Worm (Caenorhabditis elegans): ENCODE measurements around the gene his-7.
"Not testable (repeated sequence)": the region's sequence is repeated elsewhere in the genome, so short reads cannot be mapped to it uniquely, and the experiment has no call there.

The his-7 gene

DNA sequence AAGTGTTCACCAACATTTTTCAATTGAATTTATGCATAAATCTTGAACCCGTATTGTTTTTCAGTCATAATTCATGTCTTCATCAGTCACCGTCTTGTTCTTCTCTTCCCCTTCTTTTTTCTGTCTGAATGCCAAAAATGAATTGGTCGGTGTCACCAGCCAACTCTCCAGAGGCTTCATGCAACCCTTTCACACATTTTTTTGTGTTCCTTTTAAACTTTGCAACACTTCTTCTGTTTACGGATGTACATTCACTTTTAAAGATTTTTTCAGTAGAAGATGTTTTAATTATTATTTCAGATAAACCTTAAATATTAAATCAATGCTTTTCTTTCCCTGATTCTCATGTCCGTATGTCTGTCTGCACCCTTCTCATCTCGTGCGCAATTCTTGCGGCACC lies 27.7 kb downstream of the his-7 start, which contains the start of gene acr-16:
TSS of gene acr-16 (plus strand) at position 301 of the 400 bp plus-strand sequence.
- TF ChIP-seq flt-1 (GFP tag; IDR thresholded peaks at IDR 0.05) (no peak), tra-4 (tag; optimal IDR thresholded peaks at IDR 0.05) (no peak), hmbx-1 (tag; optimal IDR thresholded peaks at IDR 0.05) (no peak), ets-7 (tag; optimal IDR thresholded peaks at IDR 0.05) (no peak), tbx-37 (GFP tag; conservative IDR thresholded peaks at IDR 0.05) (no peak), ceh-13 (GFP tag; optimal IDR thresholded peaks at IDR 0.05) (no peak), hmg-4 (GFP tag; optimal IDR thresholded peaks at IDR 0.05) (no peak), scrt-1 (GFP tag; IDR thresholded peaks at IDR 0.05) (no peak), ama-1 (optimal IDR thresholded peaks at IDR 0.05) (no peak), sea-1 (GFP tag; conservative IDR thresholded peaks at IDR 0.05) (no peak), B0310.2 (tag; optimal IDR thresholded peaks at IDR 0.05) (no peak), ceh-36 (tag; optimal IDR thresholded peaks at IDR 0.05) (no peak), hnd-1 (tag; optimal IDR thresholded peaks at IDR 0.05) (no peak), pes-1 (GFP tag; IDR thresholded peaks at IDR 0.05) (no peak), tbx-11 (GFP tag; IDR thresholded peaks at IDR 0.05) (no peak)

ce11 chrV:8565075-8565474 lies 31.9 kb downstream of the his-7 start, which contains the start of gene F25G6.8:
TSS of gene F25G6.8 (minus strand) at chrV:8565175.
- no peak for TF ChIP-seq ets-7 (tag; optimal IDR thresholded peaks at IDR 0.05)
- no peak for TF ChIP-seq flt-1 (GFP tag; IDR thresholded peaks at IDR 0.05)
- no peak for TF ChIP-seq ama-1 (optimal IDR thresholded peaks at IDR 0.05)
- no peak for TF ChIP-seq tra-4 (tag; optimal IDR thresholded peaks at IDR 0.05)
- no peak for TF ChIP-seq hnd-1 (tag; optimal IDR thresholded peaks at IDR 0.05)
- no peak for TF ChIP-seq tbx-11 (GFP tag; IDR thresholded peaks at IDR 0.05)
- no peak for TF ChIP-seq B0310.2 (tag; optimal IDR thresholded peaks at IDR 0.05)
- no peak for TF ChIP-seq hmg-4 (GFP tag; optimal IDR thresholded peaks at IDR 0.05)
- no peak for TF ChIP-seq aly-1 (tag; optimal IDR thresholded peaks at IDR 0.05)
- no peak for TF ChIP-seq hmbx-1 (tag; optimal IDR thresholded peaks at IDR 0.05)
- TF ChIP-seq ceh-13 (GFP tag; optimal IDR thresholded peaks at IDR 0.05) = no peak

ce11 chrV:8569172-8569571 lies 36.0 kb downstream of the his-7 start:
- no peak for TF ChIP-seq F13C5.2 (tag; optimal IDR thresholded peaks at IDR 0.05)
- no peak for TF ChIP-seq aly-1 (tag; optimal IDR thresholded peaks at IDR 0.05)

DNA sequence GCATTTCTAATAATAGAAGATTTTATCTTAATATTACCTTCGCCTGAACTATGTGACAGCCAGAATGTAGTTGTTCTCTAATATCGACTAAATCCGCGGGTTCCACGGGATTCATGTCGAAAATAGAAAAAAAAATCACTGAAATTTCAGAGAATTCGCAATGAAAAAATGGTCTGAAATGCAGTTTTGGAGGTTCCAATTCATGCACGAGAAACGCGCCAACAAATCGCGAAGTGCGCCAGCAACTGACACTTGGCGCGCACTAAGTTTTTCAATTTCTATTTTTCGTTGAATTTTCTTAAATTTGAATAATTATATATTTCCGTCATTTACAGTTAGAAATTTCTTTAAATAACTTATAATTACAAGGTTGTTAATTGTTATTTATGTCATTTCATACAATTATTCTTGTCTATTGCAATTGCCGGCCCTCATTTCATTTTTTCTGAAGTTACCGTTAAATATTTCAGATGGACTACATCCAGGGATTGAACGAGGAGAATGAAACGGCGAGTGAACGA lies 36.7 kb downstream of the his-7 start, which contains the start of the genes F25G6.9 and symk-1:
TSS of gene F25G6.9 (minus strand) at position 160 of the 521 bp plus-strand sequence.
TSS of gene symk-1 (plus strand) at position 471 of the 521 bp plus-strand sequence.
- TF ChIP-seq tra-4 (tag; optimal IDR thresholded peaks at IDR 0.05) (no peak), hmg-4 (GFP tag; optimal IDR thresholded peaks at IDR 0.05) (no peak), ceh-13 (GFP tag; optimal IDR thresholded peaks at IDR 0.05) (no peak), ceh-36 (tag; optimal IDR thresholded peaks at IDR 0.05) (no peak), hmbx-1 (tag; optimal IDR thresholded peaks at IDR 0.05) (no peak), scrt-1 (GFP tag; IDR thresholded peaks at IDR 0.05) (no peak), sea-1 (GFP tag; conservative IDR thresholded peaks at IDR 0.05) (no peak), tbx-37 (GFP tag; conservative IDR thresholded peaks at IDR 0.05) (no peak), aly-1 (tag; optimal IDR thresholded peaks at IDR 0.05) (no peak), B0310.2 (tag; optimal IDR thresholded peaks at IDR 0.05) (no peak), ets-7 (tag; optimal IDR thresholded peaks at IDR 0.05) (no peak), F13C5.2 (tag; optimal IDR thresholded peaks at IDR 0.05) (no peak), hnd-1 (tag; optimal IDR thresholded peaks at IDR 0.05) (no peak), pes-1 (GFP tag; IDR thresholded peaks at IDR 0.05) (no peak), ama-1 (optimal IDR thresholded peaks at IDR 0.05) (no peak), tbx-11 (GFP tag; IDR thresholded peaks at IDR 0.05) (no peak), flt-1 (GFP tag; IDR thresholded peaks at IDR 0.05) (no peak)

DNA sequence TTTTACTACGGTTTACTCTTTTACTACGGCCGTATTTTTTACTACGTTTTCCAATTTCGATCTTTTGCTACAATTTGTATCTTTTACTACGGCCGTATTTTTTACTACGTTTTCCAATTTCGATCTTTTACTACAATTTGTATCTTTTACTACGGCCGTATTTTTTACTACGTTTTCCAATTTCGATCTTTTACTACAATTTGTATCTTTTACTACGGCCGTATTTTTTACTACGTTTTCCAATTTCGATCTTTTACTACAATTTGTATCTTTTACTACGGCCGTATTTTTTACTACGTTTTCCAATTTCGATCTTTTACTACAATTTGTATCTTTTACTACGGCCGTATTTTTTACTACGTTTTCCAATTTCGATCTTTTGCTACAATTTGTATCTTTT lies 41.6 kb downstream of the his-7 start, which contains the start of gene F25G6.1:
TSS of gene F25G6.1 (plus strand) at position 301 of the 400 bp plus-strand sequence.
- not testable (repeated sequence) for TF ChIP-seq ets-7 (tag; optimal IDR thresholded peaks at IDR 0.05); pes-1 (GFP tag; IDR thresholded peaks at IDR 0.05); hmbx-1 (tag; optimal IDR thresholded peaks at IDR 0.05)

DNA sequence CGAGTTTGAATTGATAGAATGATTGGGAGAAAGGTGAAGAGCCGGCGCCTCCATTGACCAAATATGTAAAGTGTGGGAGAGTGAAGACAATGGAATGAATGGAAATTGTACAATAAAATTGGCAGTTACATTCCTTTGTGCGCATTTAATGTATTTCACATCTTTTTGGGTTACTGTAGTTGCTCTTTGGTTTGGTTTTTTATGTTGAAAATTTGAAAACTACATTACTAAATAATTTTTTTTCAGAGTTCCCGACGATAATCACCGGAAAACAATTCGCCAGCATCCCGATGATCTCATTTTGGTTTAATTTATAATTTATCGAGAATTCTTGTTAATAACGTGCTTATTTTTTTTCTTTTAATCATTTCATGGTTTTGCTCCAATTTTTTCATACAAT lies 47.8 kb downstream of the his-7 start, which contains the start of gene C10B5.1:
TSS of gene C10B5.1 (plus strand) at position 301 of the 400 bp plus-strand sequence.
- TF ChIP-seq hmbx-1 (tag; optimal IDR thresholded peaks at IDR 0.05) = no peak
- no peak for TF ChIP-seq hnd-1 (tag; optimal IDR thresholded peaks at IDR 0.05)
- no peak for TF ChIP-seq tra-4 (tag; optimal IDR thresholded peaks at IDR 0.05)
- no peak for TF ChIP-seq tbx-37 (GFP tag; conservative IDR thresholded peaks at IDR 0.05)
- TF ChIP-seq ets-7 (tag; optimal IDR thresholded peaks at IDR 0.05) = no peak
- no peak for TF ChIP-seq pes-1 (GFP tag; IDR thresholded peaks at IDR 0.05)
- no peak for TF ChIP-seq F13C5.2 (tag; optimal IDR thresholded peaks at IDR 0.05)
- no peak for TF ChIP-seq ama-1 (optimal IDR thresholded peaks at IDR 0.05)
- TF ChIP-seq ceh-36 (tag; optimal IDR thresholded peaks at IDR 0.05) = no peak
- no peak for TF ChIP-seq flt-1 (GFP tag; IDR thresholded peaks at IDR 0.05)
- TF ChIP-seq tbx-11 (GFP tag; IDR thresholded peaks at IDR 0.05) = no peak
- TF ChIP-seq sea-1 (GFP tag; conservative IDR thresholded peaks at IDR 0.05) = no peak
- TF ChIP-seq B0310.2 (tag; optimal IDR thresholded peaks at IDR 0.05) = no peak
- no peak for TF ChIP-seq hmg-4 (GFP tag; optimal IDR thresholded peaks at IDR 0.05)
- no peak for TF ChIP-seq aly-1 (tag; optimal IDR thresholded peaks at IDR 0.05)
- TF ChIP-seq ceh-13 (GFP tag; optimal IDR thresholded peaks at IDR 0.05) = no peak
- TF ChIP-seq scrt-1 (GFP tag; IDR thresholded peaks at IDR 0.05) = no peak
